Fruit fly (Drosophila melanogaster): ENCODE results near the gene CG43074.

Gene CG43074

dm6 chr3L:3472786-3473185 is 11.7 kb downstream of the CG43074 start (continued):
- TF ChIP-seq CG7271 (tag; optimal IDR thresholded peaks at IDR 0.05): peak; percentile 51
- TF ChIP-seq HmgZ (tag; optimal IDR thresholded peaks at IDR 0.05): peak; percentile 90
- peak; percentile 14 for TF ChIP-seq CG4707 (GFP tag; optimal IDR thresholded peaks at IDR 0.05)
- no peak for TF ChIP-seq CG4617 (GFP tag; optimal IDR thresholded peaks at IDR 0.05; ENCODE audit: borderline replicate concordance)
- TF ChIP-seq CG3163 (GFP tag; optimal IDR thresholded peaks at IDR 0.05): no peak
- TF ChIP-seq CG5953 (GFP tag; IDR thresholded peaks at IDR 0.05): 0 out of 2 replicates have a peak, but pooled peaks have one; percentile 23
- peak; percentile 13; the same call in 1 of the 3 replicates for TF ChIP-seq CG17361 (GFP tag; IDR thresholded peaks at IDR 0.05)
- no peak for TF ChIP-seq ab (GFP tag; optimal IDR thresholded peaks at IDR 0.05)
- TF ChIP-seq CG31441 (GFP tag; IDR thresholded peaks at IDR 0.05): peak; percentile 69
- no peak for TF ChIP-seq CG42726 (GFP tag; IDR thresholded peaks at IDR 0.05; ENCODE audit: partially characterized antibody)
- peak; percentile 62 for TF ChIP-seq NFAT (GFP tag; IDR thresholded peaks at IDR 0.05)
- peak; percentile 65 for TF ChIP-seq E2f1 (GFP tag; IDR thresholded peaks at IDR 0.05)
- TF ChIP-seq CG9876 (GFP tag; optimal IDR thresholded peaks at IDR 0.05): no peak
- peak; percentile 77 for TF ChIP-seq slbo (GFP tag; IDR thresholded peaks at IDR 0.05)
- TF ChIP-seq nau (GFP tag; optimal IDR thresholded peaks at IDR 0.05): peak; percentile 63
- TF ChIP-seq CG18599 (GFP tag; optimal IDR thresholded peaks at IDR 0.05): peak; percentile 97
- TF ChIP-seq gsb-n (tag; optimal IDR thresholded peaks at IDR 0.05): peak; percentile 12
- TF ChIP-seq Jarid2 (GFP tag; optimal IDR thresholded peaks at IDR 0.05): peak; percentile 19
- peak; percentile 50; the same call in 1 of the 2 replicates for TF ChIP-seq Taf1 (GFP tag; IDR thresholded peaks at IDR 0.05)
- peak; percentile 52 for TF ChIP-seq CG18262 (tag; optimal IDR thresholded peaks at IDR 0.05)
- TF ChIP-seq bcd (GFP tag; optimal IDR thresholded peaks at IDR 0.05): peak; percentile 50
- TF ChIP-seq pros (GFP tag; optimal IDR thresholded peaks at IDR 0.05): no peak
- no peak for TF ChIP-seq tna (GFP tag; IDR thresholded peaks at IDR 0.05; ENCODE audit: partially characterized antibody)
- TF ChIP-seq CG13287 (GFP tag; IDR thresholded peaks at IDR 0.05; ENCODE audit: partially characterized antibody): no peak
- peak; percentile 72 for TF ChIP-seq her (GFP tag; optimal IDR thresholded peaks at IDR 0.05)
- peak; percentile 44 for TF ChIP-seq CG15011 (GFP tag; optimal IDR thresholded peaks at IDR 0.05)
- peak; percentile 54 for TF ChIP-seq Asciz (GFP tag; optimal IDR thresholded peaks at IDR 0.05)
- no peak for TF ChIP-seq Dip2 (GFP tag; IDR thresholded peaks at IDR 0.05)
- peak; percentile 79 for TF ChIP-seq Ada2b (GFP tag; IDR thresholded peaks at IDR 0.05)
- no peak for TF ChIP-seq trh (GFP tag; optimal IDR thresholded peaks at IDR 0.05)
- peak; percentile 81 for TF ChIP-seq CG15514 (GFP tag; optimal IDR thresholded peaks at IDR 0.05)
- TF ChIP-seq CG11093 (GFP tag; IDR thresholded peaks at IDR 0.05): no peak
- peak; percentile 44 for TF ChIP-seq mirr (GFP tag; optimal IDR thresholded peaks at IDR 0.05)
- TF ChIP-seq CG16779 (GFP tag; IDR thresholded peaks at IDR 0.05): peak; percentile 81
- peak; percentile 41 for TF ChIP-seq CG9609 (GFP tag; optimal IDR thresholded peaks at IDR 0.05)
- no peak for TF ChIP-seq Bdp1 (GFP tag; optimal IDR thresholded peaks at IDR 0.05)
- TF ChIP-seq Ets65A (GFP tag): no peak
- peak; percentile 59 for TF ChIP-seq onecut (GFP tag; IDR thresholded peaks at IDR 0.05)
- TF ChIP-seq pan (optimal IDR thresholded peaks at IDR 0.05): no peak
- TF ChIP-seq pan (GFP tag; optimal IDR thresholded peaks at IDR 0.05 in 1 of 2, IDR thresholded peaks at IDR 0.05 in 1 of 2): peak in 1 of 2 experiments; percentile 83
- TF ChIP-seq Neu2 (GFP tag; optimal IDR thresholded peaks at IDR 0.05; ENCODE audit: borderline replicate concordance): no peak
- peak; percentile 1 for TF ChIP-seq grn (GFP tag; optimal IDR thresholded peaks at IDR 0.05)
- TF ChIP-seq CG31224 (GFP tag; IDR thresholded peaks at IDR 0.05): peak; percentile 62
- TF ChIP-seq CG7928 (GFP tag; optimal IDR thresholded peaks at IDR 0.05): peak; percentile 36
- TF ChIP-seq CG9437 (GFP tag; optimal IDR thresholded peaks at IDR 0.05): peak; percentile 33
- TF ChIP-seq CkIIα-i1 (GFP tag; IDR thresholded peaks at IDR 0.05): no peak
- peak; percentile 88 for TF ChIP-seq CG2678 (tag; optimal IDR thresholded peaks at IDR 0.05)
- no peak for TF ChIP-seq BEAF-32 (GFP tag; optimal IDR thresholded peaks at IDR 0.05)
- no peak for TF ChIP-seq Sry-δ (GFP tag; optimal IDR thresholded peaks at IDR 0.05)
- peak; percentile 51 for TF ChIP-seq oc (tag; optimal IDR thresholded peaks at IDR 0.05)
- TF ChIP-seq ttk (GFP tag; IDR thresholded peaks at IDR 0.05): no peak
